Worm (Caenorhabditis elegans) whole organism, L2 larva: ENCODE data around the gene R102.3.

Experiments used
- ama-1 ChIP-seq: fragments of 150-350 bp; optimal IDR thresholded peaks from 2 replicates; lab custom pipeline; 2018; ENCODE audit warnings: inconsistent platforms
- blmp-1 ChIP-seq: sonication (generic microtip); optimal IDR thresholded peaks from 2 replicates; lab custom pipeline; 2017; ENCODE audit warnings: missing genetic modification characterization, mild to moderate bottlenecking, missing compliant biosample characterization, antibody characterized with exemption, moderate library complexity; ENCODE audit not compliant: insufficient read depth
- lin-13 ChIP-seq: fragments of 150-350 bp; optimal IDR thresholded peaks from 2 replicates; lab custom pipeline; 2014; ENCODE audit warnings: missing biosample characterization, missing genetic modification reagents, missing genetic modification characterization
- mab-5 ChIP-seq: fragments of 150-350 bp; optimal IDR thresholded peaks from 2 replicates; lab custom pipeline; 2014; ENCODE audit warnings: missing biosample characterization, missing genetic modification characterization
- nhr-23 ChIP-seq: fragments of 150-350 bp; optimal IDR thresholded peaks from 2 replicates; lab custom pipeline; 2014; ENCODE audit warnings: missing biosample characterization, missing genetic modification reagents, missing genetic modification characterization
- nhr-6 ChIP-seq: fragments of 150-350 bp; optimal IDR thresholded peaks from 2 replicates; lab custom pipeline; 2014; ENCODE audit warnings: missing biosample characterization, missing genetic modification characterization
- snpc-4 ChIP-seq: fragments of 150-350 bp; optimal IDR thresholded peaks from 2 replicates; lab custom pipeline; 2014; ENCODE audit warnings: missing biosample characterization, missing genetic modification characterization
- unc-55 ChIP-seq: fragments of 150-350 bp; sonication (generic microtip); optimal IDR thresholded peaks from 3 replicates; lab custom pipeline; 2014; ENCODE audit warnings: missing biosample characterization, missing genetic modification reagents, missing genetic modification characterization

DNA sequence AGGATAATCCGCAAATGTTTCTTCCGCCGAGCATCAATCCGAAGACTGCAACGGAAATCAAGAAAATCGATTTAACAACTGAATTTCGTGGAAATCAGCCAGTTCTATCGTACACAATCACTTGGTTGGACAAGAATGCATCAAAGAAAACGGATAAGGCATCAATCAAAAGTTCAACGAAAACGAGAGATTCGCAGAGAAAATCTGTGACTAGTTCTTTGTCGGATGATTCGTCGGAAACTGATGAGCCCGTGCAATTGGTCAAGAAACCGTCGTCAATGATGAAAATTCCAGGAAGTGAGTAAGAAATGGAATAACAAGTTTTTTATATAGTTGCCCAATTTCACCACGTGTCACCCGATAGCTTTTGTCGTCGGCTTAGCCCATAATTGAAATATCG lies 16.8 kb downstream of the R102.3 start, which contains the start of gene R102.6:
- no peak for TF ChIP-seq nhr-23
- TF ChIP-seq unc-55 (GFP tag; lab: Kevin White, UChicago) = no peak
- TF ChIP-seq ama-1 = no peak
- TF ChIP-seq blmp-1 = no peak
- no peak for TF ChIP-seq nhr-6 (tag; lab: Kevin White, UChicago)
- TF ChIP-seq lin-13 = no peak
- no peak for TF ChIP-seq snpc-4 (tag; lab: Kevin White, UChicago)
- no peak for TF ChIP-seq mab-5 (tag; lab: Kevin White, UChicago)
